Worm (Caenorhabditis elegans): ENCODE results near the gene Y119D3B.21.
A peak's percentile ranks its signal among the peaks of the same experiment; 100 is the strongest.
"Not testable (repeated sequence)": the region's sequence is repeated elsewhere in the genome, so short reads cannot be mapped to it uniquely, and the experiment has no call there.

Y119D3B.21 gene

DNA sequence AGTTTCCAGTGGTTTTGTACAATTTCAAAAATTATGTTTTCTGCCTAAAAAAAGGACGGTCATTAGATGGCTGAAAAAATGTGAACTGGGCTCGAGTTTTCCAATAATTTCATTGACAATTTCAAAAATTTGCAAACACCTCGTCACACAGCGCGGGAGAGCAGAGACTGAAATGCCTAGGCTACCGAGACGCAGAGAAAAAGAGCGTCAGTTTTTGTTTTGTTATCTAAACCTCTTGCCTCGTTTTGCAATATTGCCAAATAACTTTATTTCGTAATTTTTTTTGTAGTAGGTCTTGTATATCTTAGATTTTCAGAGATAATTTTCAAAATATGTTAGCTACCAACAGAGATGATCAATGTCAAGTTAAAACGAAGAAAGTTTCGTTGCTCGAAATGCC is 28.4 kb downstream of the Y119D3B.21 start, which contains the start of gene fbxa-63:
Gene fbxa-63 (plus strand): TSS at position 310 of the 400 bp plus-strand sequence.
- TF ChIP-seq ztf-23 (GFP tag; IDR thresholded peaks at IDR 0.05) = no peak
- TF ChIP-seq tab-1 (GFP tag; IDR thresholded peaks at IDR 0.05) = no peak
- TF ChIP-seq med-1 (GFP tag; optimal IDR thresholded peaks at IDR 0.05; ENCODE audit: insufficient read depth) = no peak
- no peak for TF ChIP-seq T22C8.4 (GFP tag; IDR thresholded peaks at IDR 0.05)
- no peak for TF ChIP-seq cog-1 (tag; optimal IDR thresholded peaks at IDR 0.05)
- no peak for TF ChIP-seq klf-2 (GFP tag; conservative IDR thresholded peaks at IDR 0.05)
- no peak for TF ChIP-seq flt-1 (GFP tag; IDR thresholded peaks at IDR 0.05)
- TF ChIP-seq ref-1 (GFP tag; conservative IDR thresholded peaks at IDR 0.05) = no peak
- TF ChIP-seq ztf-29 (GFP tag; IDR thresholded peaks at IDR 0.05) = no peak

DNA sequence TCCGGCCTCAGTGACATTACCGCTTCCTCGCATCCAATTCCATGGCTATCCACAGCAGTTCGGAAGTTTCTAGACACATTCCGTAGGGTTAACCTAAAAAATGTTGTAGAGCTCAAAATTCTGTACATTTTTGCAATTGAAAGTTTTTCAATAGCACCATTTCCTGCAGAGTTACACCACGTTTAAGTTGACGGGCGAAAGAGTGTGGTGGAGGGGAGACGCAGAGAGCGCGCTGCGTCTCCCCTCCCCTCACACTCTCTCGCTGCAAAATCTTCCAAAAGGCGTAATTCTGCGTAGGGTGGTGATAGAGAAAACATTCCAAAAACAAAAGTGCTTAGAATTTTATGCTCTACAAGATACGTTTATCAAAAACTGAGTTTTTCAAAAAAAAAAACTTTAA is 33.5 kb downstream of the Y119D3B.21 start:
- TF ChIP-seq T22C8.4 (GFP tag; IDR thresholded peaks at IDR 0.05) = no peak
- no peak for TF ChIP-seq klf-2 (GFP tag; conservative IDR thresholded peaks at IDR 0.05)
- TF ChIP-seq tab-1 (GFP tag; IDR thresholded peaks at IDR 0.05) = no peak
- no peak for TF ChIP-seq flt-1 (GFP tag; IDR thresholded peaks at IDR 0.05)
- no peak for TF ChIP-seq med-1 (GFP tag; optimal IDR thresholded peaks at IDR 0.05; ENCODE audit: insufficient read depth)
- TF ChIP-seq ref-1 (GFP tag; conservative IDR thresholded peaks at IDR 0.05) = no peak
- no peak for TF ChIP-seq ztf-29 (GFP tag; IDR thresholded peaks at IDR 0.05)
- no peak for TF ChIP-seq cog-1 (tag; optimal IDR thresholded peaks at IDR 0.05)
- no peak for TF ChIP-seq ztf-23 (GFP tag; IDR thresholded peaks at IDR 0.05)

DNA sequence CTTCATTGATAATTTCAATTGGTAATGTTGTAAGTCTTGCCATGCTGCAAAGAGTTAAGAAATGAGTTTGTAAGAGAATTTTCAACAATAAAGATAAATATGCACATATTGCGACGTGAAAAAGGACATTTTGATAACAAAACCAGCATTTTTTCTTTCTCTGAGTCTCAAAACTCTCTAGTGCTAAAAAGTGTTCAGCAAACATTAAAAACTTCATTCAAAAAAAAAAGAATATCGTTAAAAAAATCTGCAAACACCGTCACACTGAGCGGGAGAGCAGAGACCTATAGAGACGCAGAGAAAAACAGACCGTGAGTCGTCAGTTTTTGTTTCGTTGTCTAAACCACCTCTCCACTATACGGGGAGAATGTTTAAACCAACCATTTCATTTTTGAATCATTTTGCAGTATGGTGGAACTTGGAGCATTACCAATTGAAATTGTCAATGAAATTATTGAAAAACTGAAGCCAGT is 34.3 kb downstream of the Y119D3B.21 start, which contains the start of the genes fbxa-76 and fbxa-77:
Gene fbxa-76 (minus strand): TSS at position 51 of the 473 bp plus-strand sequence.
Gene fbxa-77 (plus strand): TSS at position 365 of the 473 bp plus-strand sequence.
- TF ChIP-seq T22C8.4 (GFP tag; IDR thresholded peaks at IDR 0.05) (no peak), ztf-23 (GFP tag; IDR thresholded peaks at IDR 0.05) (no peak), ztf-29 (GFP tag; IDR thresholded peaks at IDR 0.05) (no peak), klf-2 (GFP tag; conservative IDR thresholded peaks at IDR 0.05) (no peak), cog-1 (tag; optimal IDR thresholded peaks at IDR 0.05) (no peak), ref-1 (GFP tag; conservative IDR thresholded peaks at IDR 0.05) (no peak), tab-1 (GFP tag; IDR thresholded peaks at IDR 0.05) (no peak), flt-1 (GFP tag; IDR thresholded peaks at IDR 0.05) (no peak), med-1 (GFP tag; optimal IDR thresholded peaks at IDR 0.05; ENCODE audit: insufficient read depth) (no peak)

DNA sequence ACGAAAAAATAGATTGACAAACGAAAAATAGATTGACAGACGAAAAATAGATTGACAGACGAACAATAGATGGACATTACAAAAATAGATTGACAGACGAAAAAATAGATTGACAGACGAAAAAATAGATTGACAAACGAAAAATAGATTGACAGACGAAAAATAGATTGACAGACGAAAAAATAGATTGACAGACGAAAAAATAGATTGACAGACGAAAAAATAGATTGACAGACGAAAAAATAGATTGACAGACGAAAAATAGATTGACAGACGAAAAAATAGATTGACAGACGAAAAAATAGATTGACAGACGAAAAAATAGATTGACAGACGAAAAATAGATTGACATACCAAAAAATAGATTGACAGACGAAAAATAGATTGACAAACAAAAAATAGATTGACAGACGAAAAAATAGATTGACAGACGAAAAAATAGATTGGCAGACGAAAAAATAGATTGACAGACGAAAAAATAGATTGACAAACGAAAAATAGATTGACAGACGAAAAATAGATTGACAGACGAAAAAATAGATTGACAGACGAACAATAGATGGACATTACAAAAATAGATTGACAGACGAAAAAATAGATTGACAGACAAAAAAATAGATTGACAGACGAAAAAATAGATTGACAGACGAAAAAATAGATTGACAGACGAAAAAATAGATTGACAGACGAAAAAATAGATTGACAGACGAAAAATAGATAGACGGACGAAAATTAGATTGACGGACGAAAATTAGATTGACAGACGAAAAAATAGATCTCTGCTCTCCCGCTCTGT is 37.8 kb downstream of the Y119D3B.21 start:
- peak; percentile 29; the same call in 1 of the 2 replicates for TF ChIP-seq ztf-23 (GFP tag; IDR thresholded peaks at IDR 0.05)
- 0 out of 2 replicates have a peak, but pooled peaks have one; percentile 19 for TF ChIP-seq ztf-29 (GFP tag; IDR thresholded peaks at IDR 0.05)

DNA sequence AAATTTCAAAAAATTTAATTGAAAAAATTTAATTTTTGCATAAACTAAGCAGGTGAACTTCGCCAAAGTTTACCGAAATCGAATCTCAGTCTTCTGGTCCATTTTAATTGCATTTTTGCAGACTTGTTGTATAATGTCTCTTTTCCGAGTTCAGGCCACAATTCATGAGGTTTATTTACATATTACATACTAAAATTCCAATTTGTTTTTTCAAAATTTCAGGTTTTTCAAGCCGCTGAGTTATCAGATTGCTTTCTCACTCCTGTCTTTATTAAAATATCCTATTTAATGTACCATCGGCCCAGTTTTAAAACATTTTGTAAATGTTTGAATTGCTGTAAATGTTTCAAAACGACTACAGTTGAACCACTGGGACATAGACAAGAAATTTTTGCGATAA is 41.7 kb downstream of the Y119D3B.21 start, which contains the start of gene fbxa-208:
Gene fbxa-208 (plus strand): TSS at position 301 of the 400 bp plus-strand sequence.
- TF ChIP-seq cog-1 (tag; optimal IDR thresholded peaks at IDR 0.05); klf-2 (GFP tag; conservative IDR thresholded peaks at IDR 0.05); ztf-23 (GFP tag; IDR thresholded peaks at IDR 0.05): not testable (repeated sequence)

DNA sequence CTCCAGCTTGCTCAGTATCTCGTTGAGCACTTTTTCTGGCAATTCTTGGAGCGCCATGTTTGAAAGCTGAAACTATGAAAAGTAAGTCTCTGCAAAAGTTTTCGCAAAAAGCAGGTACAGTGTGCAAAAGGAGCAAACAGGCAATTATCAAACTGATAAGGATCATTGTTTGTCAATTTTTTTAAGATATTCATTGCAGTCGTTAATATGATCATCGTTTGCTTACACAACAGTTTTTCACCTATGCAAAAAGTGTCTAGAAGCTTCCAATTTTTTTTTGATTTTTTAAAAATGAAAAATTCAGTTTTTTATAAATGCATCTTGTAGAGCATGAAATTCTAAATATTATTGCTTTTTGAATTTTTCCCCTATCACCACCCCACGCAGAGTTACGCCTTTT is 43.6 kb downstream of the Y119D3B.21 start, which contains the start of gene fbxa-78:
Gene fbxa-78 (minus strand): TSS at position 101 of the 400 bp plus-strand sequence.
- TF ChIP-seq ztf-23 (GFP tag; IDR thresholded peaks at IDR 0.05); ref-1 (GFP tag; conservative IDR thresholded peaks at IDR 0.05); flt-1 (GFP tag; IDR thresholded peaks at IDR 0.05): not testable (repeated sequence)

DNA sequence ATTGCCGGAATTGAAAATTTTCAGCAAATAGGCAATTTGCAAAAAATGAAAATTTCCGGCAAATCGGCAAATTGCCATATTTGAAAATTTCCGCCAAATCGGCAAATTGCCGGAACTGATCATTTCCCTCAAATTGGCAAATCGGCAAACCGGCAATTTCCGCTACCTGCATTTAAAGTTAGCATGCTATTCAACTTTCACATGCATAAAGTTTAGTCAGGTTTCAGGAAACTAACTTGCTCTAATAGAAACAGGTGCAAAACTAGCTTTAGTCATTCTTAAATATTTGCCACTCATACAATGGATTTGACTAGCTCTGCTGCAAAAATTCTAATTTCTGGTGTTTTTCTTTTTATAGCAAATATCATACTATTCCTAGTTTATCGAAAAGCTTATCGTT is 48.9 kb downstream of the Y119D3B.21 start, which contains the start of gene srz-9:
Gene srz-9 (plus strand): TSS at position 301 of the 400 bp plus-strand sequence.
- not testable (repeated sequence) for TF ChIP-seq T22C8.4 (GFP tag; IDR thresholded peaks at IDR 0.05); klf-2 (GFP tag; conservative IDR thresholded peaks at IDR 0.05); ref-1 (GFP tag; conservative IDR thresholded peaks at IDR 0.05)

Measured in whole organism, midembryonic.